Worm (Caenorhabditis elegans): ENCODE data around the gene H04D03.7.

Gene H04D03.7

DNA sequence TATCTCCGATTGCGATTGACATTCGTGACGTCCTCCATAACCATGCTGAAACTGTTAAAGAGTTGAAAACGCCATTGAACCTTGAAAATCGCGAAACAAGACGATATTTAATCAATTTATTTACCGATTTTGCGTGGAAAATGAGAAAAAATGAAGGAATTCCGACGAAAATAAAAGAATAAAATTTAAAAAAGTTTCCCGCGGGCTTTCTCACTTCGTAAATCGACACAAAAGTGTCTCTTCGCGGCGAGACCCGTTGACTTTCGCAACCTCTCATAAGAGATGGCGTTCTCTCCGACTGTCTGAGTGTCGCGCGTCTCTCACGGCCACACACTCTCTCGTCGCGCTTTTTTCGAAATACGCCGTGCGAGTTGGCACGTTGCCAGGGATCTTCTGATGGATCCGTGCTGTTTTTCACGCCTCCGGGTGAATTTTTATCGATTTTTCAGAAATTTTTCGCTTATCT, 39.4 kb downstream of the H04D03.7 start, which contains the start of gene hat-1 (continued):
- TF ChIP-seq snpc-4 (GFP tag; optimal IDR thresholded peaks at IDR 0.05) (peak; percentile 56), snpc-4 (tag; optimal IDR thresholded peaks at IDR 0.05) (peak in 3 of 4 experiments; percentile 79 to 86 (median 80)), ztf-22 (GFP tag; optimal IDR thresholded peaks at IDR 0.05) (no peak), ceh-100 (GFP tag; IDR thresholded peaks at IDR 0.05) (peak; percentile 88), atf-7 (tag; optimal IDR thresholded peaks at IDR 0.05) (peak; percentile 92), ceh-40 (GFP tag; IDR thresholded peaks at IDR 0.05) (no peak), ccch-3 (GFP tag; optimal IDR thresholded peaks at IDR 0.05) (no peak), attf-6 (GFP tag; IDR thresholded peaks at IDR 0.05) (peak; percentile 83), F33H1.4 (GFP tag; IDR thresholded peaks at IDR 0.05) (peak; percentile 100), tbp1 (GFP tag; optimal IDR thresholded peaks at IDR 0.05) (peak; percentile 75), ZK185.1 (tag; optimal IDR thresholded peaks at IDR 0.05; ENCODE audit: poor library complexity, severe bottlenecking) (no peak), hsf-1 (GFP tag; IDR thresholded peaks at IDR 0.05) (peak; percentile 84), F37B4.10 (GFP tag; IDR thresholded peaks at IDR 0.05) (no peak), nhr-90 (tag; optimal IDR thresholded peaks at IDR 0.05) (no peak), F10E7.11 (tag; optimal IDR thresholded peaks at IDR 0.05) (no peak), nhr-80 (tag; optimal IDR thresholded peaks at IDR 0.05) (peak; percentile 50), F57C9.4 (tag; optimal IDR thresholded peaks at IDR 0.05) (no peak), ceh-91 (GFP tag; IDR thresholded peaks at IDR 0.05) (peak; percentile 93), ama-1 (optimal IDR thresholded peaks at IDR 0.05) (no peak), ama-1 (GFP tag; optimal IDR thresholded peaks at IDR 0.05) (no peak), Y95B8A.8 (GFP tag; IDR thresholded peaks at IDR 0.05) (peak; percentile 92), pbrm-1 (GFP tag; IDR thresholded peaks at IDR 0.05) (peak; percentile 97), rec-8 (tag; optimal IDR thresholded peaks at IDR 0.05) (peak in 1 of 2 experiments; percentile 55), Y79H2A.3 (GFP tag; conservative IDR thresholded peaks at IDR 0.05) (no peak), F49E8.2 (tag; optimal IDR thresholded peaks at IDR 0.05; ENCODE audit: insufficient read depth) (peak; percentile 79), K12H6.12 (tag; optimal IDR thresholded peaks at IDR 0.05) (peak; percentile 89), ceh-58 (GFP tag; IDR thresholded peaks at IDR 0.05) (no peak), B0019.2 (GFP tag; conservative IDR thresholded peaks at IDR 0.05) (peak; percentile 97), cebp-2 (GFP tag; IDR thresholded peaks at IDR 0.05) (no peak), lsy-27 (tag; optimal IDR thresholded peaks at IDR 0.05; ENCODE audit: borderline replicate concordance, insufficient read depth) (no peak), chd-7 (tag; optimal IDR thresholded peaks at IDR 0.05) (peak; percentile 90)

DNA sequence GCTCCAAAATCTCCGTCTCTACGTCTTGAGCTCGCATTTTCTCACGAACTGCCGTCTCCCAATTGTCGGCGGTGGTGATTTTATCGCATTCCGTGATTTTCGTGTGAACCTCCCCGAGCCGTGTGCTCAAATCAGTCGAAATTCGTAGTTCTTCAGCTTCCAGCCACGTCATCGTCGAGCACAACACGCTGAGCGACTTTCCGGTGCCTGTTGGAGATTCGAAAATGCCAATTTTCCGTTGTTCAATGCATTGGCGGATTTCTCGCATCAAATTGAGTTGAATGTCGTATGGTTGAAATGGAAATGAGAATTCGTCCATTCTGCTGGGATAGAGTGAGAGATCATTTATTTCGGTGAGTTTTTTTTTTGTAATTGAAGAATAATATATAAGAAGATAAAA, 41.7 kb downstream of the H04D03.7 start, which contains the start of the genes M03C11.3 and chl-1:
M03C11.3 (plus strand) TSS at position 153 of the 400 bp plus-strand sequence.
chl-1 (minus strand) TSS at position 323 of the 400 bp plus-strand sequence.
- TF ChIP-seq nhr-120 (GFP tag; IDR thresholded peaks at IDR 0.05): no peak
- peak; percentile 38; the same call in 1 of the 2 replicates for TF ChIP-seq zfh-2 (GFP tag; conservative IDR thresholded peaks at IDR 0.05)
- TF ChIP-seq C17E4.6 (GFP tag; IDR thresholded peaks at IDR 0.05): no peak
- no peak for TF ChIP-seq unc-62 (GFP tag; optimal IDR thresholded peaks at IDR 0.05)
- no peak for TF ChIP-seq aptf-2 (GFP tag; conservative IDR thresholded peaks at IDR 0.05)
- no peak for TF ChIP-seq ztf-28 (GFP tag; IDR thresholded peaks at IDR 0.05)
- TF ChIP-seq B0261.1 (tag; optimal IDR thresholded peaks at IDR 0.05): no peak
- TF ChIP-seq lsl-1 (GFP tag; optimal IDR thresholded peaks at IDR 0.05): no peak
- peak; percentile 16 for TF ChIP-seq chd-7 (tag; optimal IDR thresholded peaks at IDR 0.05)
- TF ChIP-seq Y56A3A.18 (GFP tag; IDR thresholded peaks at IDR 0.05): peak; percentile 51; the same call in 1 of the 2 replicates
- TF ChIP-seq ccch-3 (GFP tag; optimal IDR thresholded peaks at IDR 0.05): no peak
- TF ChIP-seq mxl-1 (tag; optimal IDR thresholded peaks at IDR 0.05): no peak
- no peak for TF ChIP-seq nhr-27 (tag; optimal IDR thresholded peaks at IDR 0.05)

All from whole organism, young adult.